Worm (Caenorhabditis elegans): ENCODE measurements around the gene F09B12.7.

Gene F09B12.7

ce11 chrX:15069242-15069641 is 25.6 kb downstream of the F09B12.7 start, which contains the start of gene mam-6:
Gene mam-6 (minus strand): TSS chrX:15069342.
- TF ChIP-seq unc-55 (GFP tag; optimal IDR thresholded peaks at IDR 0.05), result no peak
- TF ChIP-seq nhr-11 (tag; optimal IDR thresholded peaks at IDR 0.05), result no peak
- TF ChIP-seq fos-1 (tag; optimal IDR thresholded peaks at IDR 0.05), result no peak
- TF ChIP-seq dmd-4 (tag; optimal IDR thresholded peaks at IDR 0.05), result no peak
- no peak for TF ChIP-seq ceh-16 (tag; optimal IDR thresholded peaks at IDR 0.05)
- no peak for TF ChIP-seq elt-3 (tag; optimal IDR thresholded peaks at IDR 0.05)
- no peak for TF ChIP-seq nhr-237 (tag; optimal IDR thresholded peaks at IDR 0.05)
- no peak for TF ChIP-seq skn-1 (tag; optimal IDR thresholded peaks at IDR 0.05)

DNA sequence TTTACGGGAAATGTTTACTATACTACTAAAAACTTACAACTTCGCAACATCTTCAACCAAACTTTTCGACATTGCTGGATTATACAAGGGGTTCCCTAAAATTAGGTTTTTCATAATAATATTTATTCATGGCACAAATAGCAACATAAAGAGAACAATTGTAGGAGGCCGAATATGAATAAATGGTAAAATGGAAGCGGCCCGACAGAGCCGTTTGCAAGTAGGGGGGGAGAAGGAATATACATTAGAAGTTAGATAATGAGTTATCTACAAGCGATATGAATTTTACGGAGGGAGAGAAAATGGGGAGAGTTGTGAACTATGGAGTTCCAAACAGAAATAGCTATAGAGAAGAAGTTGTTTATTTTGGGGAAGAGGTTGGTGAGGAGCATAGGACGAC is 34.6 kb downstream of the F09B12.7 start, which contains the start of gene fbxa-96:
Gene fbxa-96 (minus strand): TSS at position 101 of the 400 bp plus-strand sequence.
- TF ChIP-seq nhr-237 (tag; optimal IDR thresholded peaks at IDR 0.05), result no peak
- no peak for TF ChIP-seq ztf-4 (tag; optimal IDR thresholded peaks at IDR 0.05)
- TF ChIP-seq Y55F3AM.14 (GFP tag; optimal IDR thresholded peaks at IDR 0.05), result no peak
- TF ChIP-seq ZK546.5 (tag; optimal IDR thresholded peaks at IDR 0.05), result no peak
- no peak for TF ChIP-seq sma-3 (GFP tag; optimal IDR thresholded peaks at IDR 0.05)
- no peak for TF ChIP-seq sem-4 (tag; optimal IDR thresholded peaks at IDR 0.05)
- TF ChIP-seq gmeb-1 (tag; optimal IDR thresholded peaks at IDR 0.05), result no peak
- no peak for TF ChIP-seq lsy-2 (tag; optimal IDR thresholded peaks at IDR 0.05)
- no peak for TF ChIP-seq lin-11 (tag; optimal IDR thresholded peaks at IDR 0.05)
- TF ChIP-seq R02D3.7 (tag; optimal IDR thresholded peaks at IDR 0.05), result no peak

ce11 chrX:15057900-15058299 is 37.0 kb downstream of the F09B12.7 start:
- TF ChIP-seq peb-1 (tag; optimal IDR thresholded peaks at IDR 0.05), result no peak
- no peak for TF ChIP-seq nhr-237 (tag; optimal IDR thresholded peaks at IDR 0.05)
- no peak for TF ChIP-seq crh-2 (tag; optimal IDR thresholded peaks at IDR 0.05)
- no peak for TF ChIP-seq F13H6.1 (tag; optimal IDR thresholded peaks at IDR 0.05)
- no peak for TF ChIP-seq nhr-6 (tag; optimal IDR thresholded peaks at IDR 0.05)
- no peak for TF ChIP-seq dmd-4 (tag; optimal IDR thresholded peaks at IDR 0.05)
- no peak for TF ChIP-seq mdl-1 (tag; optimal IDR thresholded peaks at IDR 0.05)
- TF ChIP-seq snpc-4 (tag; optimal IDR thresholded peaks at IDR 0.05), result no peak
- no peak for TF ChIP-seq ceh-82 (tag; optimal IDR thresholded peaks at IDR 0.05)
- no peak for TF ChIP-seq ztf-11 (tag; optimal IDR thresholded peaks at IDR 0.05)

- TF ChIP-seq zag-1 (tag; optimal IDR thresholded peaks at IDR 0.05), result no peak
- TF ChIP-seq dmd-4 (tag; optimal IDR thresholded peaks at IDR 0.05), result no peak
- no peak for TF ChIP-seq skn-1 (tag; optimal IDR thresholded peaks at IDR 0.05)
- no peak for TF ChIP-seq sem-4 (tag; optimal IDR thresholded peaks at IDR 0.05)
- no peak for TF ChIP-seq lin-11 (tag; optimal IDR thresholded peaks at IDR 0.05)
- no peak for TF ChIP-seq unc-62 (GFP tag; optimal IDR thresholded peaks at IDR 0.05)
- no peak for TF ChIP-seq Y55F3AM.14 (GFP tag; optimal IDR thresholded peaks at IDR 0.05)
- TF ChIP-seq R02D3.7 (tag; optimal IDR thresholded peaks at IDR 0.05), result no peak
- no peak for TF ChIP-seq nhr-21 (tag; optimal IDR thresholded peaks at IDR 0.05)
- TF ChIP-seq nhr-25 (tag; optimal IDR thresholded peaks at IDR 0.05), result no peak
- TF ChIP-seq nhr-237 (tag; optimal IDR thresholded peaks at IDR 0.05), result no peak
- TF ChIP-seq nhr-10 (tag; optimal IDR thresholded peaks at IDR 0.05), result no peak
- TF ChIP-seq mdl-1 (tag; optimal IDR thresholded peaks at IDR 0.05), result no peak
- TF ChIP-seq ZK546.5 (tag; optimal IDR thresholded peaks at IDR 0.05), result no peak
- no peak for TF ChIP-seq snpc-4 (tag; optimal IDR thresholded peaks at IDR 0.05)
- no peak for TF ChIP-seq C34F6.9 (tag; optimal IDR thresholded peaks at IDR 0.05)
Observed at ce11 chrX:15056737-15057136, 38.1 kb downstream of the F09B12.7 start, which contains the start of gene H03G16.5. Gene H03G16.5 (minus strand): TSS chrX:15056837.

- TF ChIP-seq C34F6.9 (tag; optimal IDR thresholded peaks at IDR 0.05) (no peak), nhr-6 (tag; optimal IDR thresholded peaks at IDR 0.05) (no peak), aly-2 (tag; optimal IDR thresholded peaks at IDR 0.05) (no peak), ztf-4 (tag; optimal IDR thresholded peaks at IDR 0.05) (no peak), crh-2 (tag; optimal IDR thresholded peaks at IDR 0.05) (no peak)
Observed at ce11 chrX:15055914-15056313, 39.0 kb downstream of the F09B12.7 start, which contains the start of gene H03G16.7. Gene H03G16.7 (minus strand): TSS chrX:15056014.

ce11 chrX:15053223-15053933 is 41.5 kb downstream of the F09B12.7 start, which contains the start of gene H03G16.1:
Gene H03G16.1 (plus strand): TSS chrX:15053883.
- TF ChIP-seq sem-4 (tag; optimal IDR thresholded peaks at IDR 0.05), result no peak

Measured in whole organism, L2 larva.